Worm (Caenorhabditis elegans) whole organism, L3 larva: ENCODE measurements around the gene ZK353.4.
"Not testable (repeated sequence)": the region's sequence is repeated elsewhere in the genome, so short reads cannot be mapped to it uniquely, and the experiment has no call there.

Experiments used
- R02D3.7 ChIP-seq: fragments of 150-350 bp; optimal IDR thresholded peaks from 2 replicates; lab custom pipeline; 2014; ENCODE audit warnings: missing biosample characterization, missing genetic modification characterization
- aly-2 ChIP-seq: fragments of 150-350 bp; optimal IDR thresholded peaks from 2 replicates; lab custom pipeline; 2014; ENCODE audit warnings: missing biosample characterization, missing genetic modification characterization
- ceh-16 ChIP-seq: sonication (generic microtip); optimal IDR thresholded peaks from 2 replicates; lab custom pipeline; 2017; ENCODE audit warnings: missing biosample characterization, missing genetic modification characterization
- ceh-82 ChIP-seq: fragments of 150-350 bp; optimal IDR thresholded peaks from 2 replicates; lab custom pipeline; 2014; ENCODE audit warnings: missing biosample characterization, missing genetic modification characterization
- ceh-9 ChIP-seq: sonication (generic microtip); optimal IDR thresholded peaks from 2 replicates; lab custom pipeline; 2018; ENCODE audit warnings: missing biosample characterization, missing genetic modification characterization
- egl-27 ChIP-seq: sonication (generic microtip); optimal IDR thresholded peaks from 4 replicates; lab custom pipeline; 2017; ENCODE audit warnings: missing biosample characterization, missing genetic modification reagents, missing genetic modification characterization
- elt-1 ChIP-seq: fragments of 150-350 bp; optimal IDR thresholded peaks from 2 replicates; lab custom pipeline; 2014; ENCODE audit warnings: missing biosample characterization, missing genetic modification characterization
- elt-3 ChIP-seq, 3 experiments: fragments of 150-350 bp in 1 of 3; sonication (generic microtip) in 2 of 3; optimal IDR thresholded peaks; 2 replicates in 2 of 3; 4 replicates in 1 of 3; lab custom pipeline; 2014 to 2017; ENCODE audit warnings: missing biosample characterization in 3 of 3, missing genetic modification characterization in 3 of 3
- eor-1 ChIP-seq, 2 experiments: fragments of 150-350 bp; optimal IDR thresholded peaks; 2 replicates each; lab custom pipeline; 2014 to 2018; ENCODE audit warnings: missing biosample characterization in 2 of 2, missing genetic modification characterization in 2 of 2
- hmg-11 ChIP-seq: sonication (generic microtip); optimal IDR thresholded peaks from 2 replicates; lab custom pipeline; 2016; ENCODE audit warnings: missing genetic modification characterization, missing compliant biosample characterization
- jun-1 ChIP-seq: fragments of 150-350 bp; optimal IDR thresholded peaks from 2 replicates; lab custom pipeline; 2014; ENCODE audit warnings: missing biosample characterization, missing genetic modification reagents, missing genetic modification characterization
- nhr-237 ChIP-seq: fragments of 150-350 bp; optimal IDR thresholded peaks from 2 replicates; lab custom pipeline; 2014; ENCODE audit warnings: missing biosample characterization, missing genetic modification characterization
- nhr-25 ChIP-seq: sonication (generic microtip); optimal IDR thresholded peaks from 2 replicates; lab custom pipeline; 2017; ENCODE audit warnings: missing biosample characterization, missing genetic modification characterization
- nhr-28 ChIP-seq: fragments of 150-350 bp; optimal IDR thresholded peaks from 2 replicates; lab custom pipeline; 2014; ENCODE audit warnings: missing biosample characterization, missing genetic modification characterization
- nhr-67 ChIP-seq: fragments of 150-350 bp; optimal IDR thresholded peaks from 2 replicates; lab custom pipeline; 2014; ENCODE audit warnings: missing biosample characterization, missing genetic modification characterization
- nhr-76 ChIP-seq: fragments of 150-350 bp; sonication (generic microtip); optimal IDR thresholded peaks from 5 replicates; lab custom pipeline; 2014; ENCODE audit warnings: missing biosample characterization, missing genetic modification characterization
- pha-4 ChIP-seq: fragments of 150-350 bp; optimal IDR thresholded peaks from 2 replicates; lab custom pipeline; 2014; ENCODE audit warnings: missing biosample characterization, missing genetic modification reagents, missing genetic modification characterization
- skn-1 ChIP-seq: fragments of 150-350 bp; optimal IDR thresholded peaks from 2 replicates; lab custom pipeline; 2014; ENCODE audit warnings: missing biosample characterization, missing genetic modification characterization
- snpc-4 ChIP-seq: fragments of 150-350 bp; optimal IDR thresholded peaks from 2 replicates; lab custom pipeline; 2014; ENCODE audit warnings: missing biosample characterization, missing genetic modification characterization
- unc-39 ChIP-seq: sonication (generic microtip); optimal IDR thresholded peaks from 4 replicates; lab custom pipeline; 2017; ENCODE audit warnings: missing biosample characterization, missing genetic modification characterization

Gene ZK353.4

ce11 chrIII:8354644-8355461 is 34.6 kb downstream of the ZK353.4 start, which contains the start of gene unc-116 (continued):
- TF ChIP-seq eor-1 (tag; optimal IDR thresholded peaks at IDR 0.05; lab: Kevin White, UChicago), result no peak
- no peak for TF ChIP-seq jun-1 (tag; lab: Kevin White, UChicago)
- no peak for TF ChIP-seq elt-1 (tag; lab: Kevin White, UChicago)
- TF ChIP-seq aly-2 (tag; lab: Kevin White, UChicago), result no peak
- no peak for TF ChIP-seq unc-39 (tag; lab: Kevin White, UChicago)
- TF ChIP-seq skn-1 (tag; lab: Kevin White, UChicago), result no peak
- no peak for TF ChIP-seq elt-3 (tag; optimal IDR thresholded peaks at IDR 0.05; lab: Kevin White, UChicago)
- no peak for TF ChIP-seq ceh-9
- TF ChIP-seq nhr-76 (tag; lab: Kevin White, UChicago), result no peak
- peak; percentile 87 for TF ChIP-seq pha-4 (tag; lab: Kevin White, UChicago)
- peak; percentile 4 for TF ChIP-seq snpc-4
- TF ChIP-seq nhr-25, result peak; percentile 14
- no peak for TF ChIP-seq ceh-16 (tag; lab: Kevin White, UChicago)
- TF ChIP-seq egl-27 (tag; lab: Kevin White, UChicago), result no peak

- TF ChIP-seq hmg-11 (tag; lab: Kevin White, UChicago); nhr-28 (tag; lab: Kevin White, UChicago); nhr-67: not testable (repeated sequence)
These were observed 41.6 kb downstream of the ZK353.4 start, which contains the start of gene clc-29 for ce11 chrIII:8347822-8348221. TSS of gene clc-29 (minus strand) at chrIII:8347922.

- not testable (repeated sequence) for TF ChIP-seq nhr-237, ceh-82, egl-27 (tag; lab: Kevin White, UChicago)
These were observed 45.2 kb downstream of the ZK353.4 start, which contains the start of gene ZC262.7 for ce11 chrIII:8344283-8344682. TSS of gene ZC262.7 (minus strand) at chrIII:8344336.

- not testable (repeated sequence) for TF ChIP-seq egl-27 (tag; lab: Kevin White, UChicago); R02D3.7 (tag; lab: Kevin White, UChicago); elt-3 (tag; optimal IDR thresholded peaks at IDR 0.05; lab: Kevin White, UChicago)
These were observed 50.1 kb downstream of the ZK353.4 start, which contains the start of gene clc-28 for ce11 chrIII:8339372-8339771. TSS of gene clc-28 (minus strand) at chrIII:8339472.
